Worm (Caenorhabditis elegans): ENCODE data around the gene ZK546.4.
A peak's percentile ranks its signal among the peaks of the same experiment; 100 is the strongest.

The ZK546.4 gene

ce11 chrII:4942397-4942796 is 4.6 kb downstream of the ZK546.4 start:
- TF ChIP-seq nhr-28 (tag; optimal IDR thresholded peaks at IDR 0.05): no peak
- TF ChIP-seq aha-1 (tag; optimal IDR thresholded peaks at IDR 0.05): no peak
- TF ChIP-seq vab-15 (tag; optimal IDR thresholded peaks at IDR 0.05): no peak
- no peak for TF ChIP-seq irx-1 (tag; optimal IDR thresholded peaks at IDR 0.05)
- TF ChIP-seq ceh-88 (GFP tag; IDR thresholded peaks at IDR 0.05): no peak
- TF ChIP-seq xbp-1 (tag; optimal IDR thresholded peaks at IDR 0.05): peak; percentile 44
- TF ChIP-seq nhr-77 (tag; optimal IDR thresholded peaks at IDR 0.05): peak; percentile 54
- TF ChIP-seq unc-30 (tag; optimal IDR thresholded peaks at IDR 0.05): no peak
- no peak for TF ChIP-seq pqm-1 (tag; optimal IDR thresholded peaks at IDR 0.05)
- TF ChIP-seq nhr-71 (tag; optimal IDR thresholded peaks at IDR 0.05): peak; percentile 57
- TF ChIP-seq ceh-82 (tag; optimal IDR thresholded peaks at IDR 0.05): peak in 2 of 3 experiments; percentile 16 to 23
- no peak for TF ChIP-seq unc-62 (GFP tag; optimal IDR thresholded peaks at IDR 0.05)
- TF ChIP-seq egl-13 (tag; optimal IDR thresholded peaks at IDR 0.05): no peak
- peak; percentile 63 for TF ChIP-seq nhr-85 (tag)
- TF ChIP-seq nhr-76 (tag; optimal IDR thresholded peaks at IDR 0.05): no peak
- no peak for TF ChIP-seq fkh-8 (tag; optimal IDR thresholded peaks at IDR 0.05)
- TF ChIP-seq unc-98 (GFP tag; IDR thresholded peaks at IDR 0.05): no peak
- TF ChIP-seq dsc-1 (tag; optimal IDR thresholded peaks at IDR 0.05): peak; percentile 31
- TF ChIP-seq mep-1 (tag; optimal IDR thresholded peaks at IDR 0.05): peak; percentile 43
- TF ChIP-seq lin-13 (GFP tag; optimal IDR thresholded peaks at IDR 0.05): no peak
- TF ChIP-seq ama-1 (optimal IDR thresholded peaks at IDR 0.05): peak; percentile 62
- no peak for TF ChIP-seq hpl-2 (GFP tag; optimal IDR thresholded peaks at IDR 0.05)
- no peak for TF ChIP-seq jun-1 (tag; optimal IDR thresholded peaks at IDR 0.05)
- no peak for TF ChIP-seq nhr-84 (tag; optimal IDR thresholded peaks at IDR 0.05)
- peak; percentile 45 to 52 for TF ChIP-seq efl-1 (optimal IDR thresholded peaks at IDR 0.05)
- peak; percentile 23 to 96 for TF ChIP-seq efl-1 (GFP tag; optimal IDR thresholded peaks at IDR 0.05 in 1 of 2)
- no peak for TF ChIP-seq nhr-11 (tag; optimal IDR thresholded peaks at IDR 0.05)
- peak; percentile 57 for TF ChIP-seq nhr-19 (GFP tag; conservative IDR thresholded peaks at IDR 0.05)
- TF ChIP-seq fkh-4 (tag; optimal IDR thresholded peaks at IDR 0.05; ENCODE audit: borderline replicate concordance): no peak
- no peak for TF ChIP-seq sup-37 (GFP tag; optimal IDR thresholded peaks at IDR 0.05)
- peak; percentile 23 for TF ChIP-seq zip-4 (GFP tag; optimal IDR thresholded peaks at IDR 0.05)
- TF ChIP-seq unc-86 (tag; optimal IDR thresholded peaks at IDR 0.05): no peak
- TF ChIP-seq nhr-90 (tag; optimal IDR thresholded peaks at IDR 0.05; ENCODE audit: poor library complexity): peak; percentile 55
- no peak for TF ChIP-seq grh-1 (GFP tag; IDR thresholded peaks at IDR 0.05)
- TF ChIP-seq rnt-1 (tag; optimal IDR thresholded peaks at IDR 0.05): peak; percentile 74
- no peak for TF ChIP-seq blmp-1 (tag; optimal IDR thresholded peaks at IDR 0.05)
- TF ChIP-seq tbx-2 (tag; optimal IDR thresholded peaks at IDR 0.05): peak; percentile 45
- peak; percentile 25 for TF ChIP-seq lin-14 (GFP tag; optimal IDR thresholded peaks at IDR 0.05)
- TF ChIP-seq elt-3 (tag; optimal IDR thresholded peaks at IDR 0.05): peak in 2 of 6 experiments; percentile 12 to 50
- TF ChIP-seq snu-23 (GFP tag; optimal IDR thresholded peaks at IDR 0.05): peak; percentile 66
- TF ChIP-seq ceh-90 (tag; optimal IDR thresholded peaks at IDR 0.05): no peak
- TF ChIP-seq efl-3 (GFP tag; optimal IDR thresholded peaks at IDR 0.05): peak; percentile 31
- no peak for TF ChIP-seq tlp-1 (tag; optimal IDR thresholded peaks at IDR 0.05)
- TF ChIP-seq lsy-2 (tag; optimal IDR thresholded peaks at IDR 0.05): peak; percentile 6 to 28
- TF ChIP-seq Y116A8C.19 (tag; optimal IDR thresholded peaks at IDR 0.05; ENCODE audit: borderline replicate concordance): no peak
- TF ChIP-seq zag-1 (tag; optimal IDR thresholded peaks at IDR 0.05): no peak
- peak; percentile 36 for TF ChIP-seq lir-3 (tag; optimal IDR thresholded peaks at IDR 0.05; ENCODE audit: poor library complexity)
- no peak for TF ChIP-seq pag-3 (tag; optimal IDR thresholded peaks at IDR 0.05; ENCODE audit: borderline replicate concordance, insufficient read depth)
- TF ChIP-seq snpc-4 (tag; optimal IDR thresholded peaks at IDR 0.05): no peak
- TF ChIP-seq alr-1 (tag; optimal IDR thresholded peaks at IDR 0.05; ENCODE audit: borderline replicate concordance): no peak
- peak; percentile 40 for TF ChIP-seq nhr-20 (tag; optimal IDR thresholded peaks at IDR 0.05)
- peak; percentile 72 for TF ChIP-seq C16A3.4 (tag; optimal IDR thresholded peaks at IDR 0.05)
- TF ChIP-seq ztf-4 (tag; optimal IDR thresholded peaks at IDR 0.05): no peak
- no peak for TF ChIP-seq ces-1 (GFP tag; optimal IDR thresholded peaks at IDR 0.05)
- no peak for TF ChIP-seq isw-1 (GFP tag; IDR thresholded peaks at IDR 0.05)
